Worm (Caenorhabditis elegans) whole organism, L4 larva: ENCODE data around the gene F44E2.4.

Source experiments
- F10B5.3 ChIP-seq: sonication (generic microtip); optimal IDR thresholded peaks from 2 replicates; lab custom pipeline; 2016; ENCODE audit warnings: mild to moderate bottlenecking, missing genetic modification characterization, missing compliant biosample characterization
- F37D6.2 ChIP-seq: sonication (generic microtip); optimal IDR thresholded peaks from 2 replicates; lab custom pipeline; 2016; ENCODE audit warnings: mild to moderate bottlenecking, missing genetic modification characterization, missing compliant biosample characterization
- F44E2.7 ChIP-seq: fragments of 200-800 bp; sonication (Bioruptor generic); IDR thresholded peaks from 2 replicates; pipeline ENCODE4 v2.1.2; 2022; ENCODE audit warnings: missing genetic modification characterization, missing compliant biosample characterization
- Y105C5A.15 ChIP-seq: fragments of 200-800 bp; sonication (Bioruptor generic); IDR thresholded peaks from 2 replicates; pipeline ENCODE4 v1.3.6; 2022; ENCODE audit warnings: missing genetic modification characterization, missing compliant biosample characterization
- Y48G9A.11 ChIP-seq: fragments of 200-800 bp; sonication (Bioruptor generic); IDR thresholded peaks from 2 replicates; pipeline ENCODE4 v1.3.6; 2022; ENCODE audit warnings: missing genetic modification reagents, missing genetic modification characterization, missing compliant biosample characterization
- ZK337.2 ChIP-seq: fragments of 200-800 bp; sonication (Bioruptor generic); IDR thresholded peaks from 2 replicates; pipeline ENCODE4 v1.3.6; 2022; ENCODE audit warnings: missing genetic modification reagents, missing genetic modification characterization, missing compliant biosample characterization
- arid-1 ChIP-seq: fragments of 200-800 bp; sonication (Bioruptor generic); conservative IDR thresholded peaks from 2 replicates; pipeline ENCODE4 v1.3.6; 2022; ENCODE audit warnings: missing genetic modification reagents, missing genetic modification characterization, missing compliant biosample characterization
- ceh-20 ChIP-seq: fragments of 200-800 bp; sonication (Bioruptor generic); IDR thresholded peaks from 2 replicates; pipeline ENCODE4 v1.3.6; 2022; ENCODE audit warnings: missing genetic modification reagents, missing genetic modification characterization, missing compliant biosample characterization
- ceh-32 ChIP-seq: sonication (generic microtip); optimal IDR thresholded peaks from 2 replicates; lab custom pipeline; 2016; ENCODE audit warnings: mild to moderate bottlenecking, missing genetic modification characterization, missing compliant biosample characterization; ENCODE audit not compliant: poor library complexity
- dmd-6 ChIP-seq: fragments of 200-800 bp; sonication (Bioruptor generic); IDR thresholded peaks from 2 replicates; pipeline ENCODE4 v1.3.6; 2022; ENCODE audit warnings: missing genetic modification reagents, missing genetic modification characterization, missing compliant biosample characterization
- dpl-1 ChIP-seq: fragments of 150-350 bp; optimal IDR thresholded peaks from 2 replicates; lab custom pipeline; 2014; ENCODE audit warnings: missing biosample characterization, missing genetic modification reagents, missing genetic modification characterization
- duxl-1 ChIP-seq: sonication (generic microtip); optimal IDR thresholded peaks from 2 replicates; lab custom pipeline; 2016; ENCODE audit warnings: mild to moderate bottlenecking, missing genetic modification characterization, moderate library complexity, missing compliant biosample characterization; ENCODE audit not compliant: poor library complexity
- dve-1 ChIP-seq: sonication (generic microtip); optimal IDR thresholded peaks from 2 replicates; lab custom pipeline; 2017; ENCODE audit warnings: antibody characterized with exemption, mild to moderate bottlenecking, missing genetic modification characterization, missing compliant biosample characterization; ENCODE audit not compliant: insufficient read depth
- egl-27 ChIP-seq: sonication (generic microtip); optimal IDR thresholded peaks from 3 replicates; lab custom pipeline; 2017; ENCODE audit warnings: missing biosample characterization, missing genetic modification reagents, missing genetic modification characterization
- fkh-10 ChIP-seq: fragments of 150-350 bp; optimal IDR thresholded peaks from 2 replicates; lab custom pipeline; 2014; ENCODE audit warnings: missing biosample characterization, missing genetic modification reagents, missing genetic modification characterization
- fos-1 ChIP-seq: fragments of 150-350 bp; optimal IDR thresholded peaks from 2 replicates; lab custom pipeline; 2014; ENCODE audit warnings: missing biosample characterization, missing genetic modification characterization
- hif-1 ChIP-seq, 2 experiments: sonication (generic microtip); optimal IDR thresholded peaks; 2 replicates each; lab custom pipeline; 2016 to 2017; ENCODE audit warnings: missing compliant biosample characterization in 2 of 2, missing genetic modification characterization in 2 of 2, missing genetic modification reagents in 2 of 2, missing genotype in 2 of 2, mild to moderate bottlenecking in 1 of 2
- hlh-11 ChIP-seq: fragments of 200-800 bp; sonication (Bioruptor generic); optimal IDR thresholded peaks from 2 replicates; lab custom pipeline; 2018; ENCODE audit warnings: mild to moderate bottlenecking, missing genetic modification characterization, missing compliant biosample characterization
- hmg-1.1 ChIP-seq: fragments of 200-800 bp; sonication (Bioruptor generic); IDR thresholded peaks from 2 replicates; pipeline ENCODE4 v1.3.6; 2022; ENCODE audit warnings: missing genetic modification reagents, missing genetic modification characterization, missing compliant biosample characterization
- lim-7 ChIP-seq: fragments of 200-800 bp; sonication (Bioruptor generic); IDR thresholded peaks from 2 replicates; pipeline ENCODE4 v1.3.6; 2022; ENCODE audit warnings: missing genetic modification characterization, missing compliant biosample characterization
- lin-1 ChIP-seq: fragments of 200-800 bp; sonication (Bioruptor generic); IDR thresholded peaks from 2 replicates; pipeline ENCODE4 v1.3.6; 2022; ENCODE audit warnings: missing genetic modification reagents, missing genetic modification characterization, missing compliant biosample characterization
- lin-15B ChIP-seq: fragments of 150-350 bp; sonication (generic microtip); optimal IDR thresholded peaks from 3 replicates; lab custom pipeline; 2014; ENCODE audit warnings: missing biosample characterization, missing genetic modification characterization
- lin-38 ChIP-seq: fragments of 200-800 bp; sonication (Bioruptor generic); IDR thresholded peaks from 2 replicates; pipeline ENCODE4 v1.3.6; 2022; ENCODE audit warnings: missing genetic modification reagents, missing genetic modification characterization, missing compliant biosample characterization
- lir-3 ChIP-seq: sonication (generic microtip); optimal IDR thresholded peaks from 2 replicates; lab custom pipeline; 2016; ENCODE audit warnings: mild to moderate bottlenecking, missing genetic modification characterization, missing compliant biosample characterization
- madf-5 ChIP-seq, 2 experiments: fragments of 200-800 bp; sonication (Bioruptor generic); IDR thresholded peaks; 2 replicates each; pipeline ENCODE4 v1.3.6; 2022; ENCODE audit warnings: missing compliant biosample characterization in 2 of 2, missing genetic modification characterization in 2 of 2
- mdl-1 ChIP-seq, 2 experiments: fragments of 150-350 bp in 1 of 2; sonication (generic microtip) in 1 of 2; optimal IDR thresholded peaks; 2 replicates each; lab custom pipeline; 2014 to 2017; ENCODE audit warnings: missing biosample characterization in 2 of 2, missing genetic modification characterization in 2 of 2
- mes-2 ChIP-seq: sonication (generic microtip); optimal IDR thresholded peaks from 2 replicates; lab custom pipeline; 2016; ENCODE audit warnings: missing genotype, mild to moderate bottlenecking, missing genetic modification characterization, missing compliant biosample characterization; ENCODE audit not compliant: poor library complexity, severe bottlenecking
- mxl-2 ChIP-seq: fragments of 200-800 bp; sonication (Bioruptor generic); conservative IDR thresholded peaks from 2 replicates; pipeline ENCODE4 v1.3.6; 2022; ENCODE audit warnings: missing genetic modification reagents, missing genetic modification characterization, missing compliant biosample characterization
- mxl-3 ChIP-seq: fragments of 200-800 bp; sonication (Bioruptor generic); optimal IDR thresholded peaks from 2 replicates; lab custom pipeline; 2018; ENCODE audit warnings: mild to moderate bottlenecking, missing genetic modification characterization, missing compliant biosample characterization
- nhr-102 ChIP-seq: sonication (generic microtip); optimal IDR thresholded peaks from 2 replicates; lab custom pipeline; 2016; ENCODE audit warnings: mild to moderate bottlenecking, missing genetic modification characterization, moderate library complexity, missing compliant biosample characterization
- nhr-25 ChIP-seq: sonication (generic microtip); optimal IDR thresholded peaks from 2 replicates; lab custom pipeline; 2017; ENCODE audit warnings: missing genetic modification characterization, mild to moderate bottlenecking, missing compliant biosample characterization, antibody characterized with exemption, moderate library complexity, borderline replicate concordance; ENCODE audit not compliant: insufficient read depth
- sdz-12 ChIP-seq: fragments of 200-800 bp; sonication (Bioruptor generic); optimal IDR thresholded peaks from 2 replicates; lab custom pipeline; 2018; ENCODE audit warnings: mild to moderate bottlenecking, missing genetic modification characterization, missing compliant biosample characterization
- set-16 ChIP-seq: fragments of 200-800 bp; sonication (Bioruptor generic); IDR thresholded peaks from 2 replicates; pipeline ENCODE4 v1.3.6; 2022; ENCODE audit warnings: missing genetic modification reagents, missing genetic modification characterization, missing compliant biosample characterization
- snpc-1.2 ChIP-seq: fragments of 200-800 bp; sonication (Bioruptor generic); IDR thresholded peaks from 2 replicates; pipeline ENCODE4 v1.3.6; 2022; ENCODE audit warnings: missing genetic modification reagents, missing genetic modification characterization, missing compliant biosample characterization
- snpc-4 ChIP-seq: fragments of 150-350 bp; optimal IDR thresholded peaks from 2 replicates; lab custom pipeline; 2014; ENCODE audit warnings: missing biosample characterization, missing genetic modification characterization
- spr-1 ChIP-seq: sonication (generic microtip); optimal IDR thresholded peaks from 2 replicates; lab custom pipeline; 2016; ENCODE audit warnings: mild to moderate bottlenecking, missing genetic modification characterization, missing compliant biosample characterization
- spr-3 ChIP-seq: fragments of 200-800 bp; sonication (Bioruptor generic); optimal IDR thresholded peaks from 2 replicates; lab custom pipeline; 2018; ENCODE audit warnings: mild to moderate bottlenecking, missing genetic modification characterization, missing compliant biosample characterization

Gene F44E2.4

ce11 chrIII:8865294-8865766 lies 27.1 kb upstream of the F44E2.4 start (continued):
- TF ChIP-seq madf-5 (GFP tag; IDR thresholded peaks at IDR 0.05; lab: Robert Waterston, UW) (peak in 1 of 2 experiments; percentile 88; a peak in 1 of 4 replicates), sdz-12 (no peak), mes-2 (tag; lab: Kevin White, UChicago) (peak; percentile 48), ZK337.2 (no peak)

- TF ChIP-seq Y48G9A.11 (GFP tag; lab: Robert Waterston, UW) (peak; percentile 74), Y105C5A.15 (GFP tag; lab: Robert Waterston, UW) (peak; percentile 53; the same call in 1 of the 2 replicates), lim-7 (GFP tag; lab: Robert Waterston, UW) (0 out of 2 replicates have a peak, but pooled peaks have one; percentile 22), snpc-1.2 (GFP tag; lab: Robert Waterston, UW) (0 out of 2 replicates have a peak, but pooled peaks have one; percentile 26), arid-1 (GFP tag; lab: Robert Waterston, UW) (peak; percentile 56), lin-38 (peak; percentile 59), madf-5 (GFP tag; IDR thresholded peaks at IDR 0.05; lab: Robert Waterston, UW) (0 out of 4 replicates have a peak, but pooled peaks have one; percentile 52 to 73)
These were observed 22.5 kb upstream of the F44E2.4 start for ce11 chrIII:8860741-8861140.

- TF ChIP-seq ceh-20 (GFP tag; lab: Robert Waterston, UW) = no peak
- peak; percentile 63 for TF ChIP-seq dmd-6 (GFP tag; lab: Robert Waterston, UW)
- peak; percentile 32 for TF ChIP-seq hlh-11 (tag; lab: Kevin White, UChicago)
- no peak for TF ChIP-seq Y48G9A.11 (GFP tag; lab: Robert Waterston, UW)
These were observed 20.3 kb upstream of the F44E2.4 start for ce11 chrIII:8858482-8858881.

ce11 chrIII:8852402-8852801 lies 14.2 kb upstream of the F44E2.4 start:
- TF ChIP-seq lin-38 = peak; percentile 37

- TF ChIP-seq Y105C5A.15 (GFP tag; lab: Robert Waterston, UW) = no peak
- TF ChIP-seq lin-38 = no peak
- no peak for TF ChIP-seq fos-1 (tag; lab: Kevin White, UChicago)
- TF ChIP-seq lin-15B = no peak
- no peak for TF ChIP-seq nhr-102 (tag; lab: Kevin White, UChicago)
- TF ChIP-seq fkh-10 = no peak
- TF ChIP-seq set-16 (GFP tag; lab: Robert Waterston, UW) = no peak
- TF ChIP-seq snpc-1.2 (GFP tag; lab: Robert Waterston, UW) = no peak
- no peak for TF ChIP-seq mdl-1 (tag; optimal IDR thresholded peaks at IDR 0.05; lab: Kevin White, UChicago)
- TF ChIP-seq F37D6.2 = no peak
- TF ChIP-seq lir-3 (tag; lab: Kevin White, UChicago) = no peak
- no peak for TF ChIP-seq mxl-2 (GFP tag; lab: Robert Waterston, UW)
- TF ChIP-seq F10B5.3 (tag; lab: Kevin White, UChicago) = no peak
- no peak for TF ChIP-seq spr-3 (GFP tag; lab: Kevin White, UChicago)
- TF ChIP-seq mxl-3 (GFP tag; lab: Kevin White, UChicago) = no peak
- TF ChIP-seq ceh-32 (tag; lab: Kevin White, UChicago) = no peak
- TF ChIP-seq duxl-1 (tag; lab: Kevin White, UChicago) = no peak
- no peak for TF ChIP-seq dve-1 (tag; lab: Kevin White, UChicago)
These were observed 13.7 kb upstream of the F44E2.4 start, which contains the start of gene plg-1 for ce11 chrIII:8851961-8852360. plg-1 (plus strand) TSS chrIII:8852261.

- TF ChIP-seq F10B5.3 (tag; lab: Kevin White, UChicago) = no peak
- peak; percentile 65 for TF ChIP-seq hmg-1.1 (GFP tag; lab: Robert Waterston, UW)
- TF ChIP-seq egl-27 = no peak
- no peak for TF ChIP-seq snpc-4 (tag; lab: Kevin White, UChicago)
- no peak for TF ChIP-seq F44E2.7 (GFP tag; lab: Robert Waterston, UW)
- no peak for TF ChIP-seq lin-1 (GFP tag; lab: Robert Waterston, UW)
- peak; percentile 92 for TF ChIP-seq dpl-1 (GFP tag; lab: Kevin White, UChicago)
- TF ChIP-seq nhr-102 (tag; lab: Kevin White, UChicago) = no peak
- peak; percentile 6 for TF ChIP-seq dve-1 (tag; lab: Kevin White, UChicago)
- TF ChIP-seq spr-1 = no peak
- peak; percentile 28 for TF ChIP-seq hlh-11 (tag; lab: Kevin White, UChicago)
- TF ChIP-seq arid-1 (GFP tag; lab: Robert Waterston, UW) = no peak
- peak in 1 of 2 experiments; percentile 79 for TF ChIP-seq hif-1 (tag; optimal IDR thresholded peaks at IDR 0.05; lab: Kevin White, UChicago)
- no peak for TF ChIP-seq nhr-25
These were observed 12.3 kb upstream of the F44E2.4 start, which contains the start of gene F44E2.9 for ce11 chrIII:8850482-8851047. F44E2.9 (minus strand) TSS chrIII:8850532.
